Fruit fly (Drosophila melanogaster): ENCODE results near the gene CG6168.

The CG6168 gene

dm6 chr3L:11336094-11336756 is 14.7 kb upstream of the CG6168 start (continued):
- no peak for TF ChIP-seq CG6276 (GFP tag; optimal IDR thresholded peaks at IDR 0.05)
- TF ChIP-seq CG6808 (GFP tag; optimal IDR thresholded peaks at IDR 0.05) = no peak

DNA sequence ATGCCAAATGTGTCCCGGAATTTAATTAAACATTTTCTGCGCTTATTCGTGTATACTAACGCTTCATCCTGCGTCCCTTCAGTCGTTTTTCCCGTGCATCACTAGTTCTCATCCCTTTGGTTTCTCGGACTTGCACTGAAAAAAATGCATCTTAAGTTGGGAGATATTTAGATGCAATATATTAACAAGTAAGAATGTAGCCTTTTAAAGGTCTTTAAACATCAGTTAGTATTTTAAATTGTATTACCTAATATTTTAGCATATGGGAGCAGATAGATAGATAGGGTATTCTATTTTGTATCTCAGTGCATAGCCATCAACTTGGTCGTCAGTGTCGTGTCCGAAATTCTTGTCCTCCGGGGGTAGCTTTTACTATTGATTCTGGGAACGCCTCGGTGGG is 12.5 kb upstream of the CG6168 start:
- TF ChIP-seq CG32006 (GFP tag; optimal IDR thresholded peaks at IDR 0.05) (peak; percentile 14), Eip78C (GFP tag) (peak; percentile 55), dsx (GFP tag; optimal IDR thresholded peaks at IDR 0.05; ENCODE audit: poor library complexity, severe bottlenecking) (peak; percentile 14), CG31627 (GFP tag; optimal IDR thresholded peaks at IDR 0.05) (no peak), acj6 (GFP tag; optimal IDR thresholded peaks at IDR 0.05) (no peak), esn (GFP tag; optimal IDR thresholded peaks at IDR 0.05) (peak; percentile 6), Hr4 (GFP tag; optimal IDR thresholded peaks at IDR 0.05) (no peak), Eip75B (GFP tag; optimal IDR thresholded peaks at IDR 0.05) (no peak), topi (GFP tag; optimal IDR thresholded peaks at IDR 0.05) (peak; percentile 28), Smox (GFP tag; optimal IDR thresholded peaks at IDR 0.05) (peak; percentile 5), CG10631 (GFP tag; optimal IDR thresholded peaks at IDR 0.05) (peak; percentile 17), cyc (GFP tag; optimal IDR thresholded peaks at IDR 0.05) (no peak), CG3919 (GFP tag; optimal IDR thresholded peaks at IDR 0.05) (no peak), Met (GFP tag; optimal IDR thresholded peaks at IDR 0.05) (no peak), CG10669 (GFP tag; optimal IDR thresholded peaks at IDR 0.05) (no peak)

DNA sequence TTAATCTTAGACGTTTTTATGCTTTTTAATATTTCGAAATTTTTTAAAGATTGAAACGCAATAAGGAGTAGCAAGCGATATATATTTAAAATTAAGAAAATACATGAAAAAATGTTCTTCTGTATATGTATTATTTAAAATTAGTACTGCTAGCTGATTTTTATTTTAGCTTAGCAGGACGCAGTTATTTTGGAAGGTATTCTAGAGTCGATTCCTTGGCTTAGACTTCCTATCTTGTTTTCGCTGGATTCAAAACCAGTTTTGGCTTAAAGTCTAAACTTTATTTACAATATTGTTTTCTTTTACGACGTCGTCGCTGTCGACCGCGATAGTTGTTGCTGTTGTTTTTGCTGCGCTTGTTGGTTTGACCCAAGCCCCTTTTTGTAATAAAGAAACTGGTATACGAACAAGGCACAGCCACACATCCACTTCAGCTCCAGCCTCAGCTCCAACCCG is 7.5 kb upstream of the CG6168 start:
- TF ChIP-seq salr (GFP tag; optimal IDR thresholded peaks at IDR 0.05) = peak in 1 of 2 experiments; percentile 21
- peak; percentile 58 for TF ChIP-seq cyc (GFP tag; optimal IDR thresholded peaks at IDR 0.05)
- TF ChIP-seq CG6854 (GFP tag; optimal IDR thresholded peaks at IDR 0.05) = peak; percentile 70
- TF ChIP-seq acj6 (GFP tag; optimal IDR thresholded peaks at IDR 0.05) = peak; percentile 82
- peak; percentile 80 for TF ChIP-seq net (GFP tag; optimal IDR thresholded peaks at IDR 0.05)
- peak; percentile 84 for TF ChIP-seq esn (GFP tag; optimal IDR thresholded peaks at IDR 0.05)
- TF ChIP-seq vri (GFP tag; optimal IDR thresholded peaks at IDR 0.05) = peak; percentile 39
- TF ChIP-seq CG10669 (GFP tag; optimal IDR thresholded peaks at IDR 0.05) = peak; percentile 73
- peak; percentile 39 for TF ChIP-seq Hr39 (GFP tag; optimal IDR thresholded peaks at IDR 0.05)
- TF ChIP-seq fd85E (GFP tag; optimal IDR thresholded peaks at IDR 0.05) = no peak
- peak; percentile 60 for TF ChIP-seq Hr4 (GFP tag; optimal IDR thresholded peaks at IDR 0.05)
- TF ChIP-seq achi (GFP tag; optimal IDR thresholded peaks at IDR 0.05) = peak; percentile 78
- peak; percentile 42 for TF ChIP-seq Sox14 (GFP tag; optimal IDR thresholded peaks at IDR 0.05)
- TF ChIP-seq lz (GFP tag; optimal IDR thresholded peaks at IDR 0.05) = peak; percentile 58
- peak; percentile 68 for TF ChIP-seq Sox102F (GFP tag; optimal IDR thresholded peaks at IDR 0.05)
- TF ChIP-seq Eip75B (GFP tag; optimal IDR thresholded peaks at IDR 0.05) = peak; percentile 43
- TF ChIP-seq CG16779 (tag; optimal IDR thresholded peaks at IDR 0.05) = peak; percentile 52
- TF ChIP-seq CG8319 (GFP tag; optimal IDR thresholded peaks at IDR 0.05) = peak; percentile 37
- peak; percentile 67 for TF ChIP-seq CG11902 (GFP tag; optimal IDR thresholded peaks at IDR 0.05)
- TF ChIP-seq dac (GFP tag; optimal IDR thresholded peaks at IDR 0.05) = peak; percentile 22
- TF ChIP-seq CG15336 (GFP tag; IDR thresholded peaks at IDR 0.05) = peak; percentile 90
- peak; percentile 80 to 86 for TF ChIP-seq ss (GFP tag; optimal IDR thresholded peaks at IDR 0.05)
- TF ChIP-seq CG31627 (GFP tag; optimal IDR thresholded peaks at IDR 0.05) = peak; percentile 40
- peak; percentile 68 for TF ChIP-seq CG4318 (GFP tag; optimal IDR thresholded peaks at IDR 0.05)
- peak; percentile 94 for TF ChIP-seq Eip78C (GFP tag)
- peak; percentile 68 for TF ChIP-seq CG6808 (GFP tag; optimal IDR thresholded peaks at IDR 0.05)
- peak; percentile 50 for TF ChIP-seq CG3919 (GFP tag; optimal IDR thresholded peaks at IDR 0.05)
- peak; percentile 83 for TF ChIP-seq CG32006 (GFP tag; optimal IDR thresholded peaks at IDR 0.05)
- TF ChIP-seq Ets96B (tag; optimal IDR thresholded peaks at IDR 0.05) = peak; percentile 83
- peak; percentile 77 for TF ChIP-seq Eip93F (GFP tag; optimal IDR thresholded peaks at IDR 0.05)
- TF ChIP-seq Hr38 (GFP tag; optimal IDR thresholded peaks at IDR 0.05) = no peak
- peak; percentile 74 for TF ChIP-seq Smox (GFP tag; optimal IDR thresholded peaks at IDR 0.05)
- peak; percentile 74 for TF ChIP-seq eg (GFP tag; IDR thresholded peaks at IDR 0.05)
- TF ChIP-seq Sox15 (GFP tag; optimal IDR thresholded peaks at IDR 0.05) = peak; percentile 55
- peak; percentile 61 for TF ChIP-seq Met (GFP tag; optimal IDR thresholded peaks at IDR 0.05)
- TF ChIP-seq pdm3 (GFP tag; optimal IDR thresholded peaks at IDR 0.05) = peak; percentile 61
- TF ChIP-seq svp (GFP tag) = peak; percentile 81
- peak; percentile 68 for TF ChIP-seq Blimp-1 (GFP tag; optimal IDR thresholded peaks at IDR 0.05)
- TF ChIP-seq CG11762 (GFP tag; optimal IDR thresholded peaks at IDR 0.05; ENCODE audit: insufficient read depth) = no peak
- TF ChIP-seq CG10631 (GFP tag; optimal IDR thresholded peaks at IDR 0.05) = peak; percentile 65
- peak; percentile 93 for TF ChIP-seq CG8119 (GFP tag; IDR thresholded peaks at IDR 0.05)
